Worm (Caenorhabditis elegans) whole organism, early embryonic: Measurements from ENCODE around the gene T19C9.10.
"Not testable (repeated sequence)": the region's sequence is repeated elsewhere in the genome, so short reads cannot be mapped to it uniquely, and the experiment has no call there.

Source experiments
- B0310.2 ChIP-seq: sonication (generic microtip); optimal IDR thresholded peaks from 2 replicates; lab custom pipeline; 2016; ENCODE audit warnings: mild to moderate bottlenecking, missing genetic modification characterization, missing compliant biosample characterization
- F13C5.2 ChIP-seq: sonication (generic microtip); optimal IDR thresholded peaks from 2 replicates; lab custom pipeline; 2017; ENCODE audit warnings: mild to moderate bottlenecking, missing genetic modification characterization, inconsistent platforms, missing compliant biosample characterization
- aly-1 ChIP-seq: sonication (generic microtip); optimal IDR thresholded peaks from 2 replicates; lab custom pipeline; 2016; ENCODE audit warnings: missing genetic modification characterization, missing compliant biosample characterization
- ama-1 ChIP-seq: fragments of 150-350 bp; optimal IDR thresholded peaks from 2 replicates; lab custom pipeline; 2014
- ceh-13 ChIP-seq: fragments of 200-800 bp; sonication (Bioruptor generic); optimal IDR thresholded peaks from 2 replicates; lab custom pipeline; 2018; ENCODE audit warnings: mild to moderate bottlenecking, missing genetic modification characterization, missing compliant biosample characterization
- ceh-36 ChIP-seq: sonication (generic microtip); optimal IDR thresholded peaks from 2 replicates; lab custom pipeline; 2016; ENCODE audit warnings: missing genetic modification characterization, inconsistent platforms, missing compliant biosample characterization
- ets-7 ChIP-seq: sonication (generic microtip); optimal IDR thresholded peaks from 2 replicates; lab custom pipeline; 2016; ENCODE audit warnings: missing genotype, missing genetic modification characterization, missing compliant biosample characterization
- flt-1 ChIP-seq: fragments of 200-800 bp; sonication (Bioruptor generic); IDR thresholded peaks from 2 replicates; pipeline ENCODE4 v1.3.6; 2022; ENCODE audit warnings: missing genetic modification characterization, missing compliant biosample characterization
- hmbx-1 ChIP-seq: sonication (generic microtip); optimal IDR thresholded peaks from 2 replicates; lab custom pipeline; 2016; ENCODE audit warnings: mild to moderate bottlenecking, missing genetic modification characterization, missing compliant biosample characterization
- hmg-4 ChIP-seq: fragments of 200-800 bp; sonication (Bioruptor generic); optimal IDR thresholded peaks from 2 replicates; lab custom pipeline; 2018; ENCODE audit warnings: mild to moderate bottlenecking, missing genetic modification characterization, missing compliant biosample characterization
- hnd-1 ChIP-seq: sonication (generic microtip); optimal IDR thresholded peaks from 2 replicates; lab custom pipeline; 2016; ENCODE audit warnings: missing genetic modification characterization, missing compliant biosample characterization
- pes-1 ChIP-seq: fragments of 200-800 bp; sonication (Bioruptor generic); IDR thresholded peaks from 2 replicates; pipeline ENCODE4 v1.3.6; 2022; ENCODE audit warnings: missing genetic modification reagents, missing genetic modification characterization, missing compliant biosample characterization
- scrt-1 ChIP-seq: fragments of 200-800 bp; sonication (Bioruptor generic); IDR thresholded peaks from 2 replicates; pipeline ENCODE4 v1.3.6; 2022; ENCODE audit warnings: missing genetic modification characterization, missing compliant biosample characterization
- sea-1 ChIP-seq: fragments of 200-800 bp; sonication (Bioruptor generic); conservative IDR thresholded peaks from 2 replicates; pipeline ENCODE4 v1.3.6; 2022; ENCODE audit warnings: missing genetic modification characterization, missing compliant biosample characterization
- tbx-11 ChIP-seq: fragments of 200-800 bp; sonication (Bioruptor generic); IDR thresholded peaks from 2 replicates; pipeline ENCODE4 v1.3.6; 2022; ENCODE audit warnings: missing genetic modification characterization, missing compliant biosample characterization
- tbx-37 ChIP-seq: fragments of 200-800 bp; sonication (Bioruptor generic); conservative IDR thresholded peaks from 2 replicates; pipeline ENCODE4 v1.3.6; 2022; ENCODE audit warnings: missing genetic modification reagents, missing genetic modification characterization, missing compliant biosample characterization
- tra-4 ChIP-seq: sonication (generic microtip); optimal IDR thresholded peaks from 2 replicates; lab custom pipeline; 2017; ENCODE audit warnings: missing genetic modification characterization, missing compliant biosample characterization

The T19C9.10 gene

DNA sequence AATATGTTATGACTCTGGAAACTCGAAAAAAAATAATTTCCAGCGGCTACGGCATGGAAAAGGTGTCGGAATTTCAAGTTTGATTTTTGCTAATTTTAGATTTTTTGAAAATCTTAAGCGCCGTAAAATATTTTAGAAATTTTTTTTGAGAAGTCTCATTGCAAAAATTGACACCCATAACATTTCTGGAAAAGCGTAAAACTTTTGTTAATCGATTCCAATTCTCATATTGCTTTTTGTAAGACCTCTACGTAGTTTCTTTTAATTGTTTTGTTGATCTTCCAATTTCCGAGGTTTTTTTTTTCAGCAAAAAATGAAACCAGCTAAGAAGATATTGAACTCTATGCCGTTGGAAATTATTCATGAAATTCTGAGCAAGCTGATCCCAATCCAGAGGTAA lies 22.5 kb downstream of the T19C9.10 start, which contains the start of gene fbxa-85:
Gene fbxa-85 (plus strand): TSS at position 301 of the 400 bp plus-strand sequence.
- TF ChIP-seq tbx-37 (GFP tag; lab: Robert Waterston, UW) (no peak), F13C5.2 (tag; lab: Kevin White, UChicago) (no peak), tra-4 (tag; lab: Kevin White, UChicago) (no peak), B0310.2 (tag; lab: Kevin White, UChicago) (no peak), hnd-1 (tag; lab: Kevin White, UChicago) (no peak), flt-1 (no peak), aly-1 (tag; lab: Kevin White, UChicago) (no peak), ceh-13 (GFP tag; lab: Kevin White, UChicago) (no peak), tbx-11 (GFP tag; lab: Robert Waterston, UW) (no peak), pes-1 (GFP tag; lab: Robert Waterston, UW) (no peak), ama-1 (lab: Kevin White, UChicago) (no peak), ceh-36 (tag; lab: Kevin White, UChicago) (no peak), hmbx-1 (tag; lab: Kevin White, UChicago) (no peak), scrt-1 (GFP tag; lab: Robert Waterston, UW) (no peak), sea-1 (no peak), hmg-4 (GFP tag; lab: Kevin White, UChicago) (no peak)

DNA sequence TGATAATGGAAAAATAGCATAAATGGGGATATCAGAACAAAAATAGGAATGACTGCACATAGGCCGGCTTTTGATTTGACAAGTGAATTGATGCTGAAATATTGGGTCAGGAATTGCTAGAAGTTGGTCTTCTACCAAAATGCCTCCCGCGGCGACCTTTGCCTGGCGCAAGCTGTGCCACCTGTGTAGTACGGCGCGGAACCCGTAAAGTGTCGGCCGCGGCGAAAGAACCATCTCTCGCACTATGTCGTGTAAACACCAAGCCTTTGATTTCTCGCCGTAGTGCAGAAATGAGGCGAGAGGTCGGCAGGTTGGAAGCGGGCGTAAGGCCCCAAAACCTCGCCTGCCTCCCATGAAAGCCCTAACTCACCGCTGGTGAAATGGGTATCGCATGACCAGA lies 25.0 kb downstream of the T19C9.10 start:
- TF ChIP-seq tbx-37 (GFP tag; lab: Robert Waterston, UW) (no peak), flt-1 (no peak), aly-1 (tag; lab: Kevin White, UChicago) (no peak), ama-1 (lab: Kevin White, UChicago) (no peak), F13C5.2 (tag; lab: Kevin White, UChicago) (no peak), ceh-36 (tag; lab: Kevin White, UChicago) (no peak), tbx-11 (GFP tag; lab: Robert Waterston, UW) (no peak), B0310.2 (tag; lab: Kevin White, UChicago) (no peak), pes-1 (GFP tag; lab: Robert Waterston, UW) (no peak), scrt-1 (GFP tag; lab: Robert Waterston, UW) (no peak), hmg-4 (GFP tag; lab: Kevin White, UChicago) (no peak), ets-7 (no peak)

DNA sequence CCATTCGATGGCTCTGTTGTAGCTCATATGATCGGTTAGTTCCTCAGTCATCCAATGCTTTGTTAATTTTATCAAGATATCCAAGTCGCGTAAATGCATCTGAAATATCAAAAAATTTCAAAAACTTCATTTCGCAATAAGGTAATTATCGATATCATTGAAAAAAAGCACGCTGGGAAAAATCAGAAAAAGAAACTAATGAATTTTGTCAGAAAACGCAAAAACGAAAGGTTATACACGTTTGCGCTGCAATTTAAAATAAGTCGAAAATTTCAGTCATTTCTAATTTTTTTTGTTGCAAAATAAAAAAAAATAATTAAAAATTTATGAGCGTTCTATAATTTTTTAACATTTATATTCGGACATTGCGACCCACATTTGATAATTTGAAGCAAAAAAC lies 28.5 kb downstream of the T19C9.10 start, which contains the start of gene K10G4.3:
Gene K10G4.3 (minus strand): TSS at position 101 of the 400 bp plus-strand sequence.
- not testable (repeated sequence) for TF ChIP-seq hmbx-1 (tag; lab: Kevin White, UChicago); tra-4 (tag; lab: Kevin White, UChicago); ceh-13 (GFP tag; lab: Kevin White, UChicago)

DNA sequence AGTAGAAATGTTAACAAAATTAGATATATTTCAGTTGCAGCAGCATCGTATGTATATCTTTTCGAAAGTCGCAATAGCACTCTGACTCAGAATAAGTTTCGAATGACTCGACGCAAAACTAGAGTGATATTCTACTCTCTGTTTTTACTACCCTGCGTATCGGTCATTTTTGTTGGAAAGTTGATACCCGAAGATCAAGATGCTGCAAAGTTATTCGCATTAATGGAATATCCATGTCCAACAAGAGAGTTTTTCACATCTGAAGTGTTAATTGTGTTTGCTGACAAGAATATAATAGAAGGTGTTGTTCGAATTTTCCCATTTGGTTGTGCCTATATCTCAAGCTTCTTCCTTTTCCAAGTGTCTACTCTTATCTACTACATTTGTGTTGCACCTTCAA lies 35.7 kb downstream of the T19C9.10 start:
- no peak for TF ChIP-seq tbx-11 (GFP tag; lab: Robert Waterston, UW)
- no peak for TF ChIP-seq ceh-13 (GFP tag; lab: Kevin White, UChicago)
- no peak for TF ChIP-seq B0310.2 (tag; lab: Kevin White, UChicago)
- no peak for TF ChIP-seq tbx-37 (GFP tag; lab: Robert Waterston, UW)
- TF ChIP-seq aly-1 (tag; lab: Kevin White, UChicago) = no peak
- TF ChIP-seq hmg-4 (GFP tag; lab: Kevin White, UChicago) = no peak
- TF ChIP-seq scrt-1 (GFP tag; lab: Robert Waterston, UW) = no peak
- TF ChIP-seq ets-7 = no peak
- no peak for TF ChIP-seq hmbx-1 (tag; lab: Kevin White, UChicago)
- no peak for TF ChIP-seq sea-1
- no peak for TF ChIP-seq F13C5.2 (tag; lab: Kevin White, UChicago)
- no peak for TF ChIP-seq ceh-36 (tag; lab: Kevin White, UChicago)
- TF ChIP-seq pes-1 (GFP tag; lab: Robert Waterston, UW) = no peak
- no peak for TF ChIP-seq hnd-1 (tag; lab: Kevin White, UChicago)
- TF ChIP-seq ama-1 (lab: Kevin White, UChicago) = no peak
- no peak for TF ChIP-seq flt-1
- TF ChIP-seq tra-4 (tag; lab: Kevin White, UChicago) = no peak

DNA sequence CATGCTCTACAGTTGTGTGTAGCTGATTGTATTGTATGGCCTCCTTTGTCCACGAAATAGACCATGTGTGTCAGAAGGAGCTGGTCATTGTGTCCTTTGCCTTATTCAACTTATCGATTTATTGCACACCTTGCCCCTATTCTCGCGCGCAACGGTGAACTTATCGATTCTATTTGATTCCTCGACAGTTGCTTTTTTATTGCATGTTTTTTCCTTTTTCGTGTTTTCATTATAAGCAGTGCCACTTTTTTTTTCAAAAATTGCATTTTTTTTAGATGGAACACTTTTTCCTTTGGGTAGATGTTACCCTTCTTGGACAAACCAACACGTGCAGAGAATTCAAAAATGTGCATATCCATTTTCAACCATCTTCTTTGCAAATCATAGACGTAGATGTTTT lies 36.9 kb downstream of the T19C9.10 start, which contains the start of gene K10G4.10:
Gene K10G4.10 (plus strand): TSS at position 301 of the 400 bp plus-strand sequence.
- TF ChIP-seq flt-1 = no peak
- TF ChIP-seq ceh-13 (GFP tag; lab: Kevin White, UChicago) = no peak
- TF ChIP-seq ama-1 (lab: Kevin White, UChicago) = no peak
- no peak for TF ChIP-seq aly-1 (tag; lab: Kevin White, UChicago)
- no peak for TF ChIP-seq hnd-1 (tag; lab: Kevin White, UChicago)
- TF ChIP-seq sea-1 = no peak
- TF ChIP-seq F13C5.2 (tag; lab: Kevin White, UChicago) = no peak
- TF ChIP-seq scrt-1 (GFP tag; lab: Robert Waterston, UW) = no peak
- TF ChIP-seq hmbx-1 (tag; lab: Kevin White, UChicago) = no peak
- TF ChIP-seq ets-7 = no peak
- TF ChIP-seq tbx-37 (GFP tag; lab: Robert Waterston, UW) = no peak
- no peak for TF ChIP-seq ceh-36 (tag; lab: Kevin White, UChicago)
- TF ChIP-seq tbx-11 (GFP tag; lab: Robert Waterston, UW) = no peak
- TF ChIP-seq pes-1 (GFP tag; lab: Robert Waterston, UW) = no peak
- TF ChIP-seq hmg-4 (GFP tag; lab: Kevin White, UChicago) = no peak
- TF ChIP-seq B0310.2 (tag; lab: Kevin White, UChicago) = no peak
- TF ChIP-seq tra-4 (tag; lab: Kevin White, UChicago) = no peak

DNA sequence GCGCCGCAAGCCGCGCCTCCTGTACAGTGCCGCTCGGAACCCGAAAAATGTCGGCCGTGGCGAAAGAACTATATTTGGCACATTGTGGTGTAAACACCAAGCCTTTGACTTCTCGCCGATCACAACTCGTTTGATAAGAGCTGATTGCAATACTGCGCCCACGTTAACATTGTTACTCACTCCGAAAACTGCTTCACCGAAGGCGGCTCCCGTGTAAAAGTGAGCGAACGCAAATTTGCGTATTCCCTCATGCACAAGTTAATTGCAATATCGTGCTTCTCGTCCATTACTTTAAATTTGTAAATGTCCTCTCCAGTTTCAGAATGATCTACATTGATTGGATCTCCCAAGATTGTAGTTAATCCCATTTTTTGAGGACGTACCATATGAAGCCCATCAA lies 47.8 kb downstream of the T19C9.10 start:
- TF ChIP-seq B0310.2 (tag; lab: Kevin White, UChicago) (no peak), ceh-36 (tag; lab: Kevin White, UChicago) (no peak), hnd-1 (tag; lab: Kevin White, UChicago) (no peak), hmg-4 (GFP tag; lab: Kevin White, UChicago) (no peak), flt-1 (no peak), ets-7 (no peak)
